Fruit fly (Drosophila melanogaster) whole organism, embryonic: ENCODE measurements around the gene CG7879.

ENCODE experiments used
- Atf-2 ChIP-seq: fragments of 200-800 bp; sonication (Bioruptor generic); optimal IDR thresholded peaks from 2 replicates; lab custom pipeline; 2016; ENCODE audit warnings: missing biosample characterization, missing genetic modification characterization
- Bdp1 ChIP-seq: fragments of 200-800 bp; sonication (Bioruptor generic); optimal IDR thresholded peaks from 3 replicates; lab custom pipeline; 2016; ENCODE audit warnings: missing biosample characterization, missing genetic modification characterization
- CG12071 ChIP-seq: fragments of 200-800 bp; sonication (Bioruptor generic); optimal IDR thresholded peaks from 3 replicates; lab custom pipeline; 2018; ENCODE audit warnings: missing biosample characterization, mild to moderate bottlenecking, missing genetic modification characterization
- CG12391 ChIP-seq: fragments of 200-800 bp; sonication (Bioruptor generic); optimal IDR thresholded peaks from 3 replicates; lab custom pipeline; 2018; ENCODE audit warnings: missing biosample characterization, mild to moderate bottlenecking, missing genetic modification characterization, moderate library complexity
- CG12659 ChIP-seq: fragments of 200-800 bp; sonication (Bioruptor generic); optimal IDR thresholded peaks from 3 replicates; lab custom pipeline; 2017; ENCODE audit warnings: mild to moderate bottlenecking, missing biosample characterization, missing genetic modification reagents, missing genetic modification characterization
- CG13624 ChIP-seq: fragments of 200-800 bp; sonication (Bioruptor generic); optimal IDR thresholded peaks from 2 replicates; lab custom pipeline; 2016; ENCODE audit warnings: missing biosample characterization, missing genetic modification characterization
- CG13775 ChIP-seq: fragments of 200-800 bp; sonication (Bioruptor generic); optimal IDR thresholded peaks from 3 replicates; lab custom pipeline; 2017; ENCODE audit warnings: missing biosample characterization, mild to moderate bottlenecking, missing genetic modification characterization
- CG1602 ChIP-seq: fragments of 200-800 bp; sonication (Bioruptor generic); optimal IDR thresholded peaks from 3 replicates; lab custom pipeline; 2016; ENCODE audit warnings: missing biosample characterization, missing genetic modification characterization
- CG17385 ChIP-seq: fragments of 200-800 bp; sonication (Bioruptor generic); optimal IDR thresholded peaks from 3 replicates; lab custom pipeline; 2018; ENCODE audit warnings: missing biosample characterization, mild to moderate bottlenecking, missing genetic modification characterization
- CG2712 ChIP-seq: fragments of 200-800 bp; optimal IDR thresholded peaks from 3 replicates; lab custom pipeline; 2019; ENCODE audit warnings: missing biosample characterization, mild to moderate bottlenecking, missing genetic modification characterization, moderate library complexity
- CG30020 ChIP-seq: fragments of 200-800 bp; optimal IDR thresholded peaks from 2 replicates; lab custom pipeline; 2019; ENCODE audit warnings: missing biosample characterization, mild to moderate bottlenecking, missing genetic modification characterization, moderate library complexity
- CG31388 ChIP-seq: fragments of 200-800 bp; sonication (Bioruptor generic); optimal IDR thresholded peaks from 2 replicates; lab custom pipeline; 2016; ENCODE audit warnings: missing biosample characterization, missing genetic modification characterization
- CG34422 ChIP-seq: fragments of 200-800 bp; sonication (Bioruptor generic); IDR thresholded peaks from 3 replicates; pipeline ENCODE4 v1.3.6; 2022; ENCODE audit warnings: missing biosample characterization, missing genetic modification characterization
- CG5245 ChIP-seq: fragments of 200-800 bp; sonication (Bioruptor generic); optimal IDR thresholded peaks from 3 replicates; lab custom pipeline; 2016; ENCODE audit warnings: missing biosample characterization, missing genetic modification characterization
- CG9797 ChIP-seq: fragments of 200-800 bp; sonication (Bioruptor generic); optimal IDR thresholded peaks from 3 replicates; lab custom pipeline; 2018; ENCODE audit warnings: missing biosample characterization, mild to moderate bottlenecking, missing genetic modification characterization
- CG9932 ChIP-seq: fragments of 200-800 bp; sonication (Bioruptor generic); IDR thresholded peaks from 2 replicates; pipeline ENCODE4 v1.3.6; 2022; ENCODE audit warnings: missing biosample characterization, missing genetic modification characterization
- Chrac-16 ChIP-seq: fragments of 200-800 bp; sonication (Bioruptor generic); optimal IDR thresholded peaks from 3 replicates; lab custom pipeline; 2016; ENCODE audit warnings: missing biosample characterization, missing genetic modification characterization
- CoRest ChIP-seq: fragments of 200-800 bp; sonication (Bioruptor generic); optimal IDR thresholded peaks from 3 replicates; lab custom pipeline; 2018; ENCODE audit warnings: missing biosample characterization, mild to moderate bottlenecking, missing genetic modification characterization, moderate library complexity
- Deaf1 ChIP-seq: fragments of 200-800 bp; optimal IDR thresholded peaks from 3 replicates; lab custom pipeline; 2019; ENCODE audit warnings: missing biosample characterization, mild to moderate bottlenecking, missing genetic modification characterization, moderate library complexity
- HHEX ChIP-seq: fragments of 200-800 bp; sonication (Bioruptor generic); optimal IDR thresholded peaks from 3 replicates; lab custom pipeline; 2017; ENCODE audit warnings: missing biosample characterization, mild to moderate bottlenecking, missing genetic modification characterization, missing genetic modification reagents
- Hr51 ChIP-seq, 2 experiments: fragments of 200-800 bp; sonication (Bioruptor generic); optimal IDR thresholded peaks; 2 replicates in 1 of 2; 3 replicates in 1 of 2; lab custom pipeline; 2016 to 2018; ENCODE audit warnings: missing biosample characterization in 2 of 2, missing genetic modification characterization in 2 of 2, mild to moderate bottlenecking in 1 of 2, moderate library complexity in 1 of 2
- Jarid2 ChIP-seq: fragments of 200-800 bp; sonication (Bioruptor generic); optimal IDR thresholded peaks from 3 replicates; lab custom pipeline; 2017; ENCODE audit warnings: mild to moderate bottlenecking, missing biosample characterization, missing genetic modification reagents, missing genetic modification characterization
- Meics ChIP-seq: fragments of 200-800 bp; sonication (Bioruptor generic); optimal IDR thresholded peaks from 2 replicates; lab custom pipeline; 2017; ENCODE audit warnings: missing biosample characterization, mild to moderate bottlenecking, missing genetic modification characterization
- NFAT ChIP-seq: fragments of 200-800 bp; sonication (Bioruptor generic); IDR thresholded peaks from 2 replicates; pipeline ENCODE4 v1.3.6; 2022; ENCODE audit warnings: missing biosample characterization, missing genetic modification characterization
- NfI ChIP-seq: fragments of 200-800 bp; sonication (Bioruptor generic); optimal IDR thresholded peaks from 3 replicates; lab custom pipeline; 2018; ENCODE audit warnings: missing biosample characterization, mild to moderate bottlenecking, missing genetic modification characterization, moderate library complexity
- Oli ChIP-seq: fragments of 200-800 bp; sonication (Bioruptor generic); optimal IDR thresholded peaks from 2 replicates; lab custom pipeline; 2018; ENCODE audit warnings: missing biosample characterization, mild to moderate bottlenecking, missing genetic modification characterization, moderate library complexity
- Pdp1 ChIP-seq, 2 experiments: fragments of 200-800 bp; sonication (Bioruptor generic); optimal IDR thresholded peaks; 3 replicates each; lab custom pipeline; 2016; ENCODE audit warnings: missing biosample characterization in 2 of 2, missing genetic modification characterization in 2 of 2, mild to moderate bottlenecking in 1 of 2, moderate library complexity in 1 of 2
- ap ChIP-seq: fragments of 200-800 bp; sonication (Bioruptor generic); IDR thresholded peaks from 2 replicates; pipeline ENCODE4 v1.3.6; 2022; ENCODE audit warnings: missing biosample characterization, missing genetic modification characterization
- ase ChIP-seq: fragments of 200-800 bp; sonication (Bioruptor generic); IDR thresholded peaks from 3 replicates; pipeline ENCODE4 v1.3.6; 2022; ENCODE audit warnings: missing biosample characterization, missing genetic modification characterization
- bcd ChIP-seq: fragments of 200-800 bp; sonication (Bioruptor generic); optimal IDR thresholded peaks from 2 replicates; lab custom pipeline; 2017; ENCODE audit warnings: missing biosample characterization, mild to moderate bottlenecking, missing genetic modification characterization
- chinmo ChIP-seq: fragments of 200-800 bp; sonication (Bioruptor generic); IDR thresholded peaks from 4 replicates; pipeline ENCODE4 v1.3.6; 2022; ENCODE audit warnings: missing biosample characterization, missing genetic modification characterization; ENCODE audit not compliant: partially characterized antibody
- dysf ChIP-seq: fragments of 200-800 bp; sonication (Bioruptor generic); IDR thresholded peaks from 3 replicates; pipeline ENCODE4 v1.3.6; 2022; ENCODE audit warnings: missing biosample characterization, missing genetic modification characterization
- gfzf ChIP-seq: fragments of 200-800 bp; sonication (Bioruptor generic); optimal IDR thresholded peaks from 2 replicates; lab custom pipeline; 2016; ENCODE audit warnings: missing biosample characterization, mild to moderate bottlenecking, missing genetic modification characterization, moderate library complexity
- gsb ChIP-seq: fragments of 200-800 bp; sonication (Bioruptor generic); IDR thresholded peaks from 2 replicates; pipeline ENCODE4 v1.3.6; 2022; ENCODE audit warnings: missing biosample characterization, missing genetic modification characterization
- kni ChIP-seq: fragments of 200-800 bp; sonication (Bioruptor generic); optimal IDR thresholded peaks from 3 replicates; lab custom pipeline; 2017; ENCODE audit warnings: mild to moderate bottlenecking, missing biosample characterization, missing genetic modification reagents, missing genetic modification characterization
- prd ChIP-seq, 3 experiments: fragments of >200 bp in 2 of 3; fragments of 200-800 bp in 1 of 3; sonication (Bioruptor generic) in 1 of 3; optimal IDR thresholded peaks in 2 of 3; IDR thresholded peaks in 1 of 3; 2 replicates in 2 of 3; 3 replicates in 1 of 3; pipeline versions ENCODE4 v1.3.6 to Lab custom; 2017 to 2022; ENCODE audit warnings: missing biosample characterization in 1 of 3, missing genetic modification characterization in 1 of 3
- psq ChIP-seq: fragments of 200-800 bp; sonication (Bioruptor generic); optimal IDR thresholded peaks from 2 replicates; lab custom pipeline; 2017; ENCODE audit warnings: missing biosample characterization, missing genetic modification characterization
- pum ChIP-seq: fragments of 200-800 bp; sonication (Bioruptor generic); optimal IDR thresholded peaks from 2 replicates; lab custom pipeline; 2016; ENCODE audit warnings: missing biosample characterization, missing genetic modification characterization
- sens ChIP-seq: fragments of 200-800 bp; sonication (Bioruptor generic); peaks from one replicate; lab custom pipeline; 2016; ENCODE audit warnings: missing biosample characterization, missing genetic modification characterization
- slbo ChIP-seq: fragments of 200-800 bp; sonication (Bioruptor generic); IDR thresholded peaks from 2 replicates; pipeline ENCODE4 v1.3.6; 2022; ENCODE audit warnings: missing biosample characterization, missing genetic modification characterization
- slou ChIP-seq: fragments of 200-800 bp; sonication (Bioruptor generic); optimal IDR thresholded peaks from 3 replicates; lab custom pipeline; 2016; ENCODE audit warnings: missing biosample characterization, missing genetic modification characterization
- tin ChIP-seq: fragments of 200-800 bp; sonication (Bioruptor generic); optimal IDR thresholded peaks from 3 replicates; lab custom pipeline; 2016; ENCODE audit warnings: missing biosample characterization, missing genetic modification characterization
- tll ChIP-seq, 2 experiments: fragments of 200-800 bp in 1 of 2; fragments of >200 bp in 1 of 2; sonication (Bioruptor generic) in 1 of 2; optimal IDR thresholded peaks; 2 replicates each; lab custom pipeline; 2017 to 2019; ENCODE audit warnings: missing biosample characterization in 2 of 2, missing genetic modification characterization in 2 of 2, mild to moderate bottlenecking in 1 of 2, moderate library complexity in 1 of 2
- trem ChIP-seq: fragments of 200-800 bp; optimal IDR thresholded peaks from 3 replicates; lab custom pipeline; 2019; ENCODE audit warnings: missing biosample characterization, mild to moderate bottlenecking, missing genetic modification characterization, moderate library complexity
- tx ChIP-seq: fragments of 200-800 bp; sonication (Bioruptor generic); optimal IDR thresholded peaks from 2 replicates; lab custom pipeline; 2016; ENCODE audit warnings: missing biosample characterization, missing genetic modification characterization
- vvl ChIP-seq: fragments of 200-800 bp; sonication (Bioruptor generic); IDR thresholded peaks from 2 replicates; pipeline ENCODE4 v1.3.6; 2022; ENCODE audit warnings: missing biosample characterization, missing genetic modification characterization
- wek ChIP-seq: fragments of 200-800 bp; sonication (Bioruptor generic); optimal IDR thresholded peaks from 3 replicates; lab custom pipeline; 2018; ENCODE audit warnings: missing biosample characterization, mild to moderate bottlenecking, missing genetic modification characterization, moderate library complexity

CG7879 gene

dm6 chr3L:1568225-1569161, at the start of gene CG7879 (continued):
- TF ChIP-seq tin (peak; percentile 8), slbo (GFP tag; lab: Robert Waterston, UW) (peak; percentile 33), NFAT (GFP tag; lab: Robert Waterston, UW) (peak; percentile 22; the same call in 1 of the 2 replicates), Deaf1 (peak; percentile 27), CG9797 (GFP tag; lab: Kevin White, UChicago) (peak; percentile 66), Hr51 (GFP tag; optimal IDR thresholded peaks at IDR 0.05; lab: Kevin White, UChicago) (peak in 1 of 2 experiments; percentile 21), CG9932 (GFP tag; lab: Robert Waterston, UW) (peak; percentile 27; the same call in 1 of the 2 replicates), CG12391 (peak; percentile 54), wek (GFP tag; lab: Kevin White, UChicago) (peak; percentile 82), gfzf (peak; percentile 84), CG13775 (GFP tag; lab: Kevin White, UChicago) (peak; percentile 22), Chrac-16 (GFP tag; lab: Kevin White, UChicago) (peak; percentile 20), prd (optimal IDR thresholded peaks at IDR 0.05; lab: Kevin White, UChicago) (no peak), prd (GFP tag; IDR thresholded peaks at IDR 0.05; lab: Robert Waterston, UW) (peak; percentile 64; the same call in 1 of the 3 replicates), CG1602 (GFP tag; lab: Kevin White, UChicago) (peak; percentile 34), Atf-2 (GFP tag; lab: Kevin White, UChicago) (no peak), psq (GFP tag; lab: Kevin White, UChicago) (peak; percentile 43), Bdp1 (no peak), Oli (tag; lab: Kevin White, UChicago) (peak; percentile 42), CoRest (peak; percentile 46), chinmo (GFP tag; lab: Robert Waterston, UW) (0 out of 4 replicates have a peak, but pooled peaks have one; percentile 35), vvl (GFP tag; lab: Robert Waterston, UW) (peak; percentile 17), CG30020 (peak; percentile 92), CG12071 (peak; percentile 9), NfI (GFP tag; lab: Kevin White, UChicago) (no peak), tx (no peak), CG12659 (GFP tag; lab: Kevin White, UChicago) (peak; percentile 59), HHEX (GFP tag; lab: Kevin White, UChicago) (peak; percentile 22), slou (GFP tag; lab: Kevin White, UChicago) (peak; percentile 16), CG5245 (GFP tag; lab: Kevin White, UChicago) (no peak), ase (GFP tag; lab: Robert Waterston, UW) (0 out of 3 replicates have a peak, but pooled peaks have one; percentile 23), Meics (GFP tag; lab: Kevin White, UChicago) (peak; percentile 51), Jarid2 (peak; percentile 31), trem (peak; percentile 0), CG31388 (no peak), kni (GFP tag; lab: Kevin White, UChicago) (no peak), gsb (GFP tag; lab: Robert Waterston, UW) (no peak), sens (GFP tag; lab: Kevin White, UChicago) (peak; percentile 80), CG17385 (GFP tag; lab: Kevin White, UChicago) (peak; percentile 87), pum (GFP tag; lab: Kevin White, UChicago) (peak; percentile 31), dysf (GFP tag; lab: Robert Waterston, UW) (peak; percentile 44; the same call in 1 of the 3 replicates), ap (no peak), Pdp1 (GFP tag; optimal IDR thresholded peaks at IDR 0.05; lab: Kevin White, UChicago) (peak in 1 of 2 experiments; percentile 76), bcd (GFP tag; lab: Kevin White, UChicago) (peak; percentile 17), CG13624 (GFP tag; lab: Kevin White, UChicago) (peak; percentile 10), CG34422 (peak; percentile 10; the same call in 1 of the 3 replicates), tll (GFP tag; optimal IDR thresholded peaks at IDR 0.05; lab: Kevin White, UChicago) (peak in 1 of 2 experiments; percentile 68), CG2712 (peak; percentile 10)
